Worm (Caenorhabditis elegans) whole organism, mixed stage, embryonic: ENCODE measurements around the gene fbxa-45.
"Not testable (repeated sequence)": the region's sequence is repeated elsewhere in the genome, so short reads cannot be mapped to it uniquely, and the experiment has no call there.

ENCODE experiments used
- ceh-39 ChIP-seq: fragments of 150-350 bp; optimal IDR thresholded peaks from 2 replicates; lab custom pipeline; 2014; ENCODE audit warnings: missing biosample characterization, missing genetic modification characterization
- ces-1 ChIP-seq: fragments of 150-350 bp; optimal IDR thresholded peaks from 2 replicates; lab custom pipeline; 2014; ENCODE audit warnings: missing biosample characterization, missing genetic modification reagents, missing genetic modification characterization
- elt-3 ChIP-seq: fragments of 150-350 bp; optimal IDR thresholded peaks from 2 replicates; lab custom pipeline; 2014; ENCODE audit warnings: missing biosample characterization, missing genetic modification characterization
- lsy-2 ChIP-seq: fragments of 150-350 bp; optimal IDR thresholded peaks from 2 replicates; lab custom pipeline; 2014; ENCODE audit warnings: missing biosample characterization, missing genetic modification characterization
- pha-4 ChIP-seq: fragments of 150-350 bp; optimal IDR thresholded peaks from 2 replicates; lab custom pipeline; 2018; ENCODE audit warnings: missing biosample characterization, missing genetic modification reagents, missing genetic modification characterization

- not testable (repeated sequence) for TF ChIP-seq lsy-2 (tag; lab: Kevin White, UChicago); ces-1; elt-3 (tag; lab: Kevin White, UChicago); ceh-39 (tag; lab: Kevin White, UChicago); pha-4 (tag; lab: Kevin White, UChicago)
Observed at ce11 chrV:16948011-16948410, 48.8 kb upstream of the fbxa-45 start, which contains the start of gene fbxa-112.
